Fruit fly (Drosophila melanogaster) whole organism, embryonic: Measurements from ENCODE around the gene vers.

Source experiments
- ATbp ChIP-seq: fragments of 200-800 bp; sonication (Bioruptor generic); optimal IDR thresholded peaks from 2 replicates; lab custom pipeline; 2017; ENCODE audit warnings: missing biosample characterization, mild to moderate bottlenecking, missing genetic modification characterization, missing genetic modification reagents
- Abd-B ChIP-seq: fragments of 200-800 bp; sonication (Bioruptor generic); optimal IDR thresholded peaks from 2 replicates; lab custom pipeline; 2018; ENCODE audit warnings: missing biosample characterization, mild to moderate bottlenecking, missing genetic modification characterization, moderate library complexity
- Atf6 ChIP-seq: fragments of 200-800 bp; sonication (Bioruptor generic); IDR thresholded peaks from 2 replicates; pipeline ENCODE4 v1.3.6; 2022; ENCODE audit warnings: missing biosample characterization, missing genetic modification characterization
- B-H2 ChIP-seq: fragments of 200-800 bp; sonication (Bioruptor generic); optimal IDR thresholded peaks from 2 replicates; lab custom pipeline; 2018; ENCODE audit warnings: missing biosample characterization, mild to moderate bottlenecking, missing genetic modification characterization
- BEAF-32 ChIP-seq: fragments of 200-800 bp; sonication (Bioruptor generic); optimal IDR thresholded peaks from 3 replicates; lab custom pipeline; 2017; ENCODE audit warnings: missing biosample characterization, missing genetic modification characterization, mild to moderate bottlenecking, moderate library complexity, missing genetic modification reagents
- CG10209 ChIP-seq: fragments of 200-800 bp; sonication (Bioruptor generic); optimal IDR thresholded peaks from 3 replicates; lab custom pipeline; 2017; ENCODE audit warnings: missing biosample characterization, mild to moderate bottlenecking, missing genetic modification characterization, missing genetic modification reagents
- CG1024 ChIP-seq: fragments of 200-800 bp; sonication (Bioruptor generic); IDR thresholded peaks from 2 replicates; pipeline ENCODE4 v1.3.6; 2022; ENCODE audit warnings: missing biosample characterization, missing genetic modification characterization
- CG10979 ChIP-seq: fragments of 200-800 bp; sonication (Bioruptor generic); optimal IDR thresholded peaks from 2 replicates; lab custom pipeline; 2018; ENCODE audit warnings: missing biosample characterization, mild to moderate bottlenecking, missing genetic modification characterization, moderate library complexity
- CG11456 ChIP-seq: fragments of 200-800 bp; sonication (Bioruptor generic); IDR thresholded peaks from 3 replicates; pipeline ENCODE4 v1.3.6; 2022; ENCODE audit warnings: missing biosample characterization, missing genetic modification characterization
- CG11560 ChIP-seq: fragments of 200-800 bp; sonication (Bioruptor generic); IDR thresholded peaks from 3 replicates; pipeline ENCODE4 v1.3.6; 2022; ENCODE audit warnings: missing biosample characterization, missing genetic modification characterization
- CG12391 ChIP-seq: fragments of 200-800 bp; sonication (Bioruptor generic); optimal IDR thresholded peaks from 3 replicates; lab custom pipeline; 2018; ENCODE audit warnings: missing biosample characterization, mild to moderate bottlenecking, missing genetic modification characterization, moderate library complexity
- CG14860 ChIP-seq: fragments of 200-800 bp; sonication (Bioruptor generic); IDR thresholded peaks from 3 replicates; pipeline ENCODE4 v1.3.6; 2022; ENCODE audit warnings: missing biosample characterization, missing genetic modification characterization; ENCODE audit not compliant: partially characterized antibody
- CG15696 ChIP-seq: fragments of 200-800 bp; sonication (Bioruptor generic); optimal IDR thresholded peaks from 2 replicates; lab custom pipeline; 2019; ENCODE audit warnings: missing biosample characterization, mild to moderate bottlenecking, missing genetic modification characterization, moderate library complexity
- CG17829 ChIP-seq: fragments of 200-800 bp; optimal IDR thresholded peaks from 2 replicates; lab custom pipeline; 2019; ENCODE audit warnings: missing biosample characterization, mild to moderate bottlenecking, missing genetic modification characterization, moderate library complexity
- CG2120 ChIP-seq: fragments of 200-800 bp; sonication (Bioruptor generic); optimal IDR thresholded peaks from 3 replicates; lab custom pipeline; 2016; ENCODE audit warnings: missing biosample characterization, missing genetic modification characterization
- CG2129 ChIP-seq: fragments of 200-800 bp; sonication (Bioruptor generic); IDR thresholded peaks from 2 replicates; pipeline ENCODE4 v1.3.6; 2022; ENCODE audit warnings: missing biosample characterization, missing genetic modification characterization; ENCODE audit not compliant: partially characterized antibody
- CG31224 ChIP-seq: fragments of 200-800 bp; sonication (Bioruptor generic); IDR thresholded peaks from 2 replicates; pipeline ENCODE4 v1.3.6; 2022; ENCODE audit warnings: missing biosample characterization, missing genetic modification characterization
- CG43689 ChIP-seq: fragments of 200-800 bp; sonication (Bioruptor generic); IDR thresholded peaks from 2 replicates; pipeline ENCODE4 v1.3.6; 2022; ENCODE audit warnings: missing biosample characterization, missing genetic modification characterization
- CG8944 ChIP-seq: fragments of 200-800 bp; sonication (Bioruptor generic); optimal IDR thresholded peaks from 3 replicates; lab custom pipeline; 2016; ENCODE audit warnings: missing biosample characterization, missing genetic modification characterization
- CoRest ChIP-seq: fragments of 200-800 bp; sonication (Bioruptor generic); optimal IDR thresholded peaks from 3 replicates; lab custom pipeline; 2018; ENCODE audit warnings: missing biosample characterization, mild to moderate bottlenecking, missing genetic modification characterization, moderate library complexity
- Dp ChIP-seq: fragments of 200-800 bp; sonication (Bioruptor generic); optimal IDR thresholded peaks from 2 replicates; lab custom pipeline; 2018; ENCODE audit warnings: missing biosample characterization, mild to moderate bottlenecking, missing genetic modification characterization, moderate library complexity
- Ets97D ChIP-seq: fragments of 200-800 bp; sonication (Bioruptor generic); optimal IDR thresholded peaks from 3 replicates; lab custom pipeline; 2016; ENCODE audit warnings: missing biosample characterization, missing genetic modification characterization
- Gug ChIP-seq: fragments of 200-800 bp; sonication (Bioruptor generic); IDR thresholded peaks from 4 replicates; pipeline ENCODE4 v1.3.6; 2022; ENCODE audit warnings: missing biosample characterization, missing genetic modification characterization
- HLHmδ ChIP-seq: fragments of 200-800 bp; sonication (Bioruptor generic); optimal IDR thresholded peaks from 2 replicates; lab custom pipeline; 2018; ENCODE audit warnings: missing biosample characterization, mild to moderate bottlenecking, missing genetic modification characterization, moderate library complexity
- Hr39 ChIP-seq: fragments of >200 bp; optimal IDR thresholded peaks from 2 replicates; lab custom pipeline; 2017
- Meics ChIP-seq: fragments of 200-800 bp; sonication (Bioruptor generic); optimal IDR thresholded peaks from 2 replicates; lab custom pipeline; 2017; ENCODE audit warnings: missing biosample characterization, mild to moderate bottlenecking, missing genetic modification characterization
- Mes4 ChIP-seq: fragments of 200-800 bp; sonication (Bioruptor generic); optimal IDR thresholded peaks from 2 replicates; lab custom pipeline; 2016; ENCODE audit warnings: missing biosample characterization, missing genetic modification characterization
- Oaz ChIP-seq: fragments of 200-800 bp; sonication (Bioruptor generic); IDR thresholded peaks from 2 replicates; pipeline ENCODE4 v1.3.6; 2022; ENCODE audit warnings: missing biosample characterization, missing genetic modification characterization
- Scr ChIP-seq: fragments of 200-800 bp; sonication (Bioruptor generic); IDR thresholded peaks from 2 replicates; pipeline ENCODE4 v1.3.6; 2022; ENCODE audit warnings: missing biosample characterization, missing genetic modification characterization; ENCODE audit not compliant: partially characterized antibody
- Sry-β ChIP-seq: fragments of 200-800 bp; sonication (Bioruptor generic); optimal IDR thresholded peaks from 2 replicates; lab custom pipeline; 2018; ENCODE audit warnings: missing biosample characterization, mild to moderate bottlenecking, missing genetic modification characterization, moderate library complexity
- Xbp1 ChIP-seq: fragments of 200-800 bp; sonication (Bioruptor generic); optimal IDR thresholded peaks from 3 replicates; lab custom pipeline; 2016; ENCODE audit warnings: missing biosample characterization, mild to moderate bottlenecking, missing genetic modification characterization
- ac ChIP-seq: fragments of 200-800 bp; sonication (Bioruptor generic); optimal IDR thresholded peaks from 3 replicates; lab custom pipeline; 2017; ENCODE audit warnings: missing biosample characterization, mild to moderate bottlenecking, missing genetic modification characterization
- aop ChIP-seq: fragments of 200-800 bp; sonication (Bioruptor generic); IDR thresholded peaks from 2 replicates; pipeline ENCODE4 v1.3.6; 2022; ENCODE audit warnings: missing biosample characterization, missing genetic modification characterization
- cas ChIP-seq: fragments of 200-800 bp; sonication (Bioruptor generic); IDR thresholded peaks from 2 replicates; pipeline ENCODE4 v1.3.6; 2022; ENCODE audit warnings: missing biosample characterization, missing genetic modification characterization
- chn ChIP-seq: fragments of 200-800 bp; sonication (Bioruptor generic); optimal IDR thresholded peaks from 2 replicates; lab custom pipeline; 2016; ENCODE audit warnings: missing biosample characterization, missing genetic modification characterization
- ci ChIP-seq: fragments of 200-800 bp; sonication (Bioruptor generic); IDR thresholded peaks from 3 replicates; pipeline ENCODE4 v1.3.6; 2022; ENCODE audit warnings: missing biosample characterization, missing genetic modification characterization
- crp ChIP-seq, 2 experiments: fragments of 200-800 bp; sonication (Bioruptor generic); optimal IDR thresholded peaks; 2 replicates in 1 of 2; 3 replicates in 1 of 2; lab custom pipeline; 2017; ENCODE audit warnings: missing biosample characterization in 2 of 2, missing genetic modification characterization in 2 of 2, mild to moderate bottlenecking in 1 of 2, moderate library complexity in 1 of 2
- cwo ChIP-seq: fragments of 200-800 bp; sonication (Bioruptor generic); optimal IDR thresholded peaks from 3 replicates; lab custom pipeline; 2017; ENCODE audit warnings: missing biosample characterization, missing genetic modification characterization, mild to moderate bottlenecking, moderate library complexity, missing genetic modification reagents
- fu2 ChIP-seq: fragments of 200-800 bp; sonication (Bioruptor generic); optimal IDR thresholded peaks from 2 replicates; lab custom pipeline; 2016; ENCODE audit warnings: missing biosample characterization, missing genetic modification characterization
- gcm2 ChIP-seq: fragments of 200-800 bp; sonication (Bioruptor generic); optimal IDR thresholded peaks from 2 replicates; lab custom pipeline; 2016; ENCODE audit warnings: missing biosample characterization, missing genetic modification characterization
- grau ChIP-seq: fragments of 200-800 bp; optimal IDR thresholded peaks from 3 replicates; lab custom pipeline; 2019; ENCODE audit warnings: missing biosample characterization, mild to moderate bottlenecking, missing genetic modification characterization, moderate library complexity
- h ChIP-seq: fragments of >200 bp; optimal IDR thresholded peaks from 2 replicates; lab custom pipeline; 2017
- lilli ChIP-seq: fragments of 200-800 bp; sonication (Bioruptor generic); optimal IDR thresholded peaks from 3 replicates; lab custom pipeline; 2016; ENCODE audit warnings: missing biosample characterization, missing genetic modification characterization
- slou ChIP-seq: fragments of 200-800 bp; sonication (Bioruptor generic); optimal IDR thresholded peaks from 3 replicates; lab custom pipeline; 2016; ENCODE audit warnings: missing biosample characterization, missing genetic modification characterization
- sob ChIP-seq: fragments of 200-800 bp; sonication (Bioruptor generic); IDR thresholded peaks from 2 replicates; pipeline ENCODE4 v1.3.6; 2022; ENCODE audit warnings: missing biosample characterization, missing genetic modification characterization
- sr ChIP-seq: fragments of 200-800 bp; sonication (Bioruptor generic); IDR thresholded peaks from 3 replicates; pipeline ENCODE4 v1.3.6; 2022; ENCODE audit warnings: missing biosample characterization, missing genetic modification characterization
- stwl ChIP-seq: fragments of 200-800 bp; sonication (Bioruptor generic); optimal IDR thresholded peaks from 3 replicates; lab custom pipeline; 2018; ENCODE audit warnings: missing biosample characterization, mild to moderate bottlenecking, missing genetic modification characterization, moderate library complexity
- tna ChIP-seq: fragments of 200-800 bp; sonication (Bioruptor generic); IDR thresholded peaks from 2 replicates; pipeline ENCODE4 v1.3.6; 2022; ENCODE audit warnings: missing biosample characterization, missing genetic modification characterization; ENCODE audit not compliant: partially characterized antibody
- tup ChIP-seq: fragments of 200-800 bp; sonication (Bioruptor generic); optimal IDR thresholded peaks from 2 replicates; lab custom pipeline; 2016; ENCODE audit warnings: missing biosample characterization, mild to moderate bottlenecking, missing genetic modification characterization, moderate library complexity
- unc-4 ChIP-seq: fragments of 200-800 bp; sonication (Bioruptor generic); IDR thresholded peaks from 2 replicates; pipeline ENCODE4 v1.3.6; 2022; ENCODE audit warnings: missing biosample characterization, missing genetic modification characterization; ENCODE audit not compliant: partially characterized antibody

The vers gene

DNA sequence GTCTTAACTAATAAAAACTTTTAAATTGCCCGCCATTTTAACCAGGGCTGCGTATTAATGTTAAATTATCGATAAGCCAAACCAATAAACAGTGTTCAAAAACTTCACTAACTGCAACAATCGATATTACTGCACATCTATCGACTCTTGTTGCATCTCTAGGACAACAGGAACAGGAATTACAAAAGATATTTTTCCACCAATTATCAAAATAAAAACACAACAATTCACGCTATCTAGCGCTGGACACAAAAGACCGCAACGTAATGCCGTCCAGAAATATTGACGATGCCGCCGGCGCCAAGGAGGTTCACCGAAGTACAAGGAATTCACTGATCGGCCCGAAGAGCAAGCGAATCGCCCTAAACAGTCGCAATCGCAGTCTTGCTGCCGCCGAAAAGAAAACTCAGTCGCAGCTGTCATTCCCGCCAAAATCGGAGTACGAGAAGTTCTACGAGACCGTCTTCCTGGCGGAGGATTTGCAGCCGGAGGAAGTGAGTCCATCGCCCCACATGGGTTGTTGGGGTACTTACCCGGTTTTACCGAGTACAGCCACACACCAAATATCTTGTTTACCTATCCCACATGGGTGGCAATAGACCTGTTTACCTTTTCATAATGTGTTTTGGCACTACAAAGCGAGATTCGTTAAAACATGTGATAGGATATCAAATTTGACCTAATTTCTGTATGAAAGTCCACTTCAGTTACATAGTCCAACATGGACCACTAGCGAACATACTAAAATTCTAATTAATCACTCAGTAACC, at the start of gene vers (continued):
- peak; percentile 45 for TF ChIP-seq lilli (GFP tag; lab: Kevin White, UChicago)
- peak; percentile 89 for TF ChIP-seq CG2129 (GFP tag; lab: Robert Waterston, UW)
- TF ChIP-seq unc-4 (GFP tag; lab: Robert Waterston, UW): peak; percentile 98
- TF ChIP-seq Ets97D: peak; percentile 58
- no peak for TF ChIP-seq CG8944 (GFP tag; lab: Kevin White, UChicago)
- no peak for TF ChIP-seq HLHmδ (GFP tag; lab: Kevin White, UChicago)
- peak; percentile 17; the same call in 1 of the 2 replicates for TF ChIP-seq Atf6 (GFP tag; lab: Robert Waterston, UW)
- TF ChIP-seq CoRest (tag; lab: Kevin White, UChicago): peak; percentile 14
- no peak for TF ChIP-seq tup (GFP tag; lab: Kevin White, UChicago)
- peak; percentile 91 for TF ChIP-seq Scr (GFP tag; lab: Robert Waterston, UW)
- TF ChIP-seq CG1024 (GFP tag; lab: Robert Waterston, UW): no peak
- no peak for TF ChIP-seq CG11560 (tag; lab: Robert Waterston, UW)
- no peak for TF ChIP-seq slou (GFP tag; lab: Kevin White, UChicago)
- TF ChIP-seq Mes4: no peak
- TF ChIP-seq Sry-β: no peak
- TF ChIP-seq stwl (tag; lab: Kevin White, UChicago): peak; percentile 96
- TF ChIP-seq Abd-B (GFP tag; lab: Kevin White, UChicago): peak; percentile 7
- TF ChIP-seq CG12391 (tag; lab: Kevin White, UChicago): peak; percentile 28
- no peak for TF ChIP-seq sr (GFP tag; lab: Robert Waterston, UW)
- TF ChIP-seq tna (GFP tag; lab: Robert Waterston, UW): peak; percentile 83
- no peak for TF ChIP-seq CG43689 (GFP tag; lab: Robert Waterston, UW)
- no peak for TF ChIP-seq Hr39 (lab: Kevin White, UChicago)
- no peak for TF ChIP-seq cwo
- peak; percentile 56 for TF ChIP-seq sob (GFP tag; lab: Robert Waterston, UW)
- peak; percentile 43 for TF ChIP-seq B-H2
- peak; percentile 10 for TF ChIP-seq grau
- no peak for TF ChIP-seq ac (GFP tag; lab: Kevin White, UChicago)
- TF ChIP-seq gcm2 (GFP tag; lab: Kevin White, UChicago): no peak
- no peak for TF ChIP-seq crp (GFP tag; optimal IDR thresholded peaks at IDR 0.05; lab: Kevin White, UChicago)
- no peak for TF ChIP-seq Oaz (GFP tag; lab: Robert Waterston, UW)
- no peak for TF ChIP-seq CG15696
- peak; percentile 4 for TF ChIP-seq Xbp1 (GFP tag; lab: Kevin White, UChicago)
- TF ChIP-seq CG17829 (tag; lab: Kevin White, UChicago): peak; percentile 42
- TF ChIP-seq cas: no peak

DNA sequence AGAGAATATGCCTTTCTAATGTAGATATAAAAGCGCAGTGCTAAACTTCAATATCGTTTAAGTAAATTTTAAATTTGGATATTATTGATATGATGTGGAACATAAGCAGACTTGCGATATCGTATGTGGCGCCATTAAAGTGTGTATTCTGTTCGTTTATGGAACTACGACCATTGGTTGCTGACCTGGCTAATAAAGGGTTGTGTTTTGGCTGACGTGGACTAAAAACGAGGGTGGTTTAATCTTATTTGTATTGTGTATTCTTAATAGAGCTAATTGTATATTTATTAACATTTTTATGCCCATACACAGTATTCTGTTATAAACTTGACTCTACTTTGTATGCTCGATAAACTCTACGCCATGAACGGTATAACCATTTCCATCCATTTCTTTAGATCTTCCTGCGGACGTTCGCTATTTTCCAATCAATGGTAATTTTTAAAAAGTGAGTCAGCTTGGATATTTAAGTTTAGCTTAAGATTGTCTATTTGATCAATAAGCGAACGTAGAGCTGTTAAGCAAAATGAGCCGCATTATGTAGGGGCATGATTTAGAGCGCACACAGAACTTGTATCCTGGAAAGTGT, 49.1 kb upstream of the vers start:
- no peak for TF ChIP-seq CG14860 (GFP tag; lab: Robert Waterston, UW)
- TF ChIP-seq ci (GFP tag; lab: Robert Waterston, UW): peak; percentile 33
- no peak for TF ChIP-seq ATbp (GFP tag; lab: Kevin White, UChicago)
- TF ChIP-seq Gug (GFP tag; lab: Robert Waterston, UW): no peak
- no peak for TF ChIP-seq CG2120
- no peak for TF ChIP-seq CG11456 (GFP tag; lab: Robert Waterston, UW)
- no peak for TF ChIP-seq h (lab: Kevin White, UChicago)
- no peak for TF ChIP-seq aop (GFP tag; lab: Robert Waterston, UW)
- peak; percentile 26 for TF ChIP-seq CG10979 (tag; lab: Kevin White, UChicago)
- TF ChIP-seq fu2 (GFP tag; lab: Kevin White, UChicago): no peak
- TF ChIP-seq Meics (GFP tag; lab: Kevin White, UChicago): no peak
- no peak for TF ChIP-seq chn
- TF ChIP-seq CG10209 (GFP tag; lab: Kevin White, UChicago): no peak
- TF ChIP-seq BEAF-32 (GFP tag; lab: Kevin White, UChicago): no peak
- no peak for TF ChIP-seq CG31224
- TF ChIP-seq Dp (GFP tag; lab: Kevin White, UChicago): no peak
